Fruit fly (Drosophila melanogaster) whole organism: ENCODE data around the gene CG31122.

Experiments used
- CG8478 ChIP-seq: fragments of >200 bp; optimal IDR thresholded peaks from 2 replicates; lab custom pipeline; 2018; ENCODE audit warnings: inconsistent platforms
- Dll ChIP-seq: fragments of >200 bp; optimal IDR thresholded peaks from 2 replicates; lab custom pipeline; 2017
- EcR ChIP-seq, 2 experiments: fragments of >200 bp; optimal IDR thresholded peaks; 2 replicates each; lab custom pipeline; 2017; ENCODE audit warnings: missing biosample characterization in 2 of 2, missing genetic modification characterization in 2 of 2, missing genetic modification reagents in 2 of 2
- pan ChIP-seq: fragments of >200 bp; optimal IDR thresholded peaks from 2 replicates; lab custom pipeline; 2017
- psq ChIP-seq: fragments of >200 bp; optimal IDR thresholded peaks from 2 replicates; lab custom pipeline; 2017
- usp ChIP-seq: fragments of >200 bp; optimal IDR thresholded peaks from 2 replicates; lab custom pipeline; 2017; ENCODE audit warnings: missing biosample characterization, missing genetic modification characterization, mixed read lengths

- TF ChIP-seq usp (GFP tag; lab: Kevin White, UChicago) (no peak), pan (no peak), psq (lab: Kevin White, UChicago) (no peak), CG8478 (lab: Kevin White, UChicago) (no peak), EcR (GFP tag; optimal IDR thresholded peaks at IDR 0.05; lab: Kevin White, UChicago) (no peak), Dll (no peak)
These were observed 17.8 kb downstream of the CG31122 start for dm6 chr3R:18394876-18395275.
